Fruit fly (Drosophila melanogaster): ENCODE measurements around the gene Alms1b.

The Alms1b gene

DNA sequence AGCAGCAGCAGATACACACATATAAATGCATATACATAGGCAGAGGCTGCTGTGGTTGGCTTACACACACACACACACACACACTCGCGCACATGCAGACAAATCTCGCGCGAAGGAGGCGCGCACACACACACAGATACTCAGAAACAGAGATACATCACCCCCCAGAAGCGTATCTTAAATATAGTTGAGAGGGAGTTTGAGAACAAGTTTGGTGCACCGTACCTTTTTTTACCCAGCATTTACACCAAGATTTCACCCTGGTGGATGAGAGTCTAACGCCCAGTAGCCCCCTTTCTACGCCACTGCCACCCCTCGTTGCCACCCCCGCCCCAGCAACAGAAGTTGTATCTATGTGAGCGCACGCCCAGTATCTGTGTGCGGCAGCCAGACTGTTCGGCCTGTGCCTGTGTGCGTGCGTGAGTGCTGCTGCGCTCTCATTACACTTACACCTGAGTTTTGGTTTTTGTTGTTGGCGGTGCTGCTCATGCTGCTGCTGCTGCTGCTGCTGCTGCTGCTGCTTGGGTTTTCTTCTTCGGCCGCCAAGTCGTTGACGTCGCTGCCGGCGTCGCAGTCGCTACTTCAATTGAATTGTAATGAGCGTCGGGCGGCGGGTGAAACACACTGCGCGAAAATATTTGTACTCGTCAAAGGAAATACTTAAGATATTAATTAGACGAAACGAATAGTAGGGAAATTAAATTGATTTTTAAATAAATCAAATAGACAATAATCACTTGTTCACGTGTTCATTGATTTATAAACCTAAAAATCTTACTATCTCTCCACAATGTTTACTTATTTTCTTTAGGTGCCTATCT lies 40.6 kb downstream of the Alms1b start (continued):
- peak; percentile 87 for TF ChIP-seq CG43689 (GFP tag; IDR thresholded peaks at IDR 0.05)
- TF ChIP-seq lilli (GFP tag; optimal IDR thresholded peaks at IDR 0.05) = peak; percentile 56
- peak; percentile 88 for TF ChIP-seq lab (GFP tag; optimal IDR thresholded peaks at IDR 0.05)
- TF ChIP-seq Poxn (GFP tag; IDR thresholded peaks at IDR 0.05) = no peak
- peak; percentile 6 for TF ChIP-seq ash1 (GFP tag; optimal IDR thresholded peaks at IDR 0.05)
- peak; percentile 69 for TF ChIP-seq CG18764 (GFP tag; optimal IDR thresholded peaks at IDR 0.05)
- no peak for TF ChIP-seq tup (GFP tag; optimal IDR thresholded peaks at IDR 0.05)
- TF ChIP-seq CG2202 (tag; optimal IDR thresholded peaks at IDR 0.05) = peak; percentile 50
- no peak for TF ChIP-seq HLHmδ (GFP tag; optimal IDR thresholded peaks at IDR 0.05)
- no peak for TF ChIP-seq CG15479 (GFP tag; optimal IDR thresholded peaks at IDR 0.05)
- peak; percentile 91 for TF ChIP-seq ase (GFP tag; IDR thresholded peaks at IDR 0.05)
- peak; percentile 42 for TF ChIP-seq Hand (GFP tag; optimal IDR thresholded peaks at IDR 0.05)
- no peak for TF ChIP-seq amos (GFP tag; IDR thresholded peaks at IDR 0.05; ENCODE audit: partially characterized antibody)
- TF ChIP-seq CG1603 (tag; optimal IDR thresholded peaks at IDR 0.05) = peak; percentile 97
- TF ChIP-seq CG3163 (GFP tag; optimal IDR thresholded peaks at IDR 0.05) = no peak
- TF ChIP-seq CG11695 (GFP tag; IDR thresholded peaks at IDR 0.05) = peak; percentile 85
- TF ChIP-seq CG13123 (GFP tag; optimal IDR thresholded peaks at IDR 0.05) = peak; percentile 58
- TF ChIP-seq pum (GFP tag; optimal IDR thresholded peaks at IDR 0.05) = peak; percentile 30
- TF ChIP-seq sens (GFP tag) = peak; percentile 89
- TF ChIP-seq CG6791 (GFP tag; IDR thresholded peaks at IDR 0.05; ENCODE audit: partially characterized antibody) = no peak
- TF ChIP-seq CG12071 (GFP tag; optimal IDR thresholded peaks at IDR 0.05) = peak; percentile 69

dm6 chrX:4588981-4589380 lies 41.8 kb downstream of the Alms1b start:
- TF ChIP-seq Nf-YB (GFP tag; optimal IDR thresholded peaks at IDR 0.05) (peak; percentile 71), gcm (GFP tag; optimal IDR thresholded peaks at IDR 0.05) (peak; percentile 83), eve (GFP tag; optimal IDR thresholded peaks at IDR 0.05) (no peak), Lim3 (GFP tag; IDR thresholded peaks at IDR 0.05) (no peak), CG11247 (GFP tag; IDR thresholded peaks at IDR 0.05) (no peak), ab (GFP tag; optimal IDR thresholded peaks at IDR 0.05) (no peak), Meics (GFP tag; optimal IDR thresholded peaks at IDR 0.05) (no peak), Pdp1 (GFP tag; optimal IDR thresholded peaks at IDR 0.05) (peak in 1 of 2 experiments; percentile 42)

DNA sequence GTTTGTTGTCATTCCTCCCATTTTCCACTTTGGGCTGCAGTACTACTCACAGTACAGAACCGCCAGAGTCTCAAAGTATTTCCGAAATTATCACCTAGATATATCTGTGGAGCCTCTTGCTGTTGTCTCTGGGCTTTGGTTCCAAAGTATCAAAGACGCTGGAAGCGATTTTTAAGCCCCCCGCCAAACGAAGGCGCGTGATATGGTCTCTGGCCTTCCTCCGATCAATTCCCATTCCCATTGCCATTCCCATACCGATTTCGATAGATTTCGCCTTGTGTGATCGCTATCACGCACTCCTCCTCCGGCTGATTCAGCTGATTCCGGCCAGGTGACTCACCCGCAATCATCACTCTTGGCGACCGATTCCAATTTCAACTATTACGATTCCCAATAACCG lies 43.2 kb downstream of the Alms1b start:
- no peak for TF ChIP-seq CG11560 (tag; IDR thresholded peaks at IDR 0.05)
- peak; percentile 16 for TF ChIP-seq sug (tag; optimal IDR thresholded peaks at IDR 0.05)
- TF ChIP-seq grn (GFP tag; optimal IDR thresholded peaks at IDR 0.05) = peak; percentile 57
- no peak for TF ChIP-seq Scr (GFP tag; IDR thresholded peaks at IDR 0.05; ENCODE audit: partially characterized antibody)
- peak; percentile 2 for TF ChIP-seq exex (tag; optimal IDR thresholded peaks at IDR 0.05)
- TF ChIP-seq lab (GFP tag; optimal IDR thresholded peaks at IDR 0.05) = peak; percentile 62
- TF ChIP-seq Med (GFP tag) = peak; percentile 48

- TF ChIP-seq CG13624 (GFP tag; optimal IDR thresholded peaks at IDR 0.05) (no peak), ci (GFP tag; IDR thresholded peaks at IDR 0.05) (0 out of 3 replicates have a peak, but pooled peaks have one; percentile 24), vfl (GFP tag; optimal IDR thresholded peaks at IDR 0.05) (no peak), Stat92E (GFP tag; optimal IDR thresholded peaks at IDR 0.05) (no peak), rib (GFP tag; IDR thresholded peaks at IDR 0.05) (no peak), CG8089 (GFP tag; optimal IDR thresholded peaks at IDR 0.05) (no peak), nmo (GFP tag; optimal IDR thresholded peaks at IDR 0.05) (peak; percentile 18), eve (GFP tag; optimal IDR thresholded peaks at IDR 0.05) (no peak), NK7.1 (GFP tag; optimal IDR thresholded peaks at IDR 0.05) (no peak), dm (GFP tag; optimal IDR thresholded peaks at IDR 0.05) (no peak), Hr51 (GFP tag; optimal IDR thresholded peaks at IDR 0.05) (peak in 1 of 2 experiments; percentile 13), wek (GFP tag; optimal IDR thresholded peaks at IDR 0.05) (no peak)
Observed at dm6 chrX:4582422-4582821, 48.3 kb downstream of the Alms1b start.
